Fruit fly (Drosophila melanogaster): ENCODE data around the gene LManII.

LManII gene

DNA sequence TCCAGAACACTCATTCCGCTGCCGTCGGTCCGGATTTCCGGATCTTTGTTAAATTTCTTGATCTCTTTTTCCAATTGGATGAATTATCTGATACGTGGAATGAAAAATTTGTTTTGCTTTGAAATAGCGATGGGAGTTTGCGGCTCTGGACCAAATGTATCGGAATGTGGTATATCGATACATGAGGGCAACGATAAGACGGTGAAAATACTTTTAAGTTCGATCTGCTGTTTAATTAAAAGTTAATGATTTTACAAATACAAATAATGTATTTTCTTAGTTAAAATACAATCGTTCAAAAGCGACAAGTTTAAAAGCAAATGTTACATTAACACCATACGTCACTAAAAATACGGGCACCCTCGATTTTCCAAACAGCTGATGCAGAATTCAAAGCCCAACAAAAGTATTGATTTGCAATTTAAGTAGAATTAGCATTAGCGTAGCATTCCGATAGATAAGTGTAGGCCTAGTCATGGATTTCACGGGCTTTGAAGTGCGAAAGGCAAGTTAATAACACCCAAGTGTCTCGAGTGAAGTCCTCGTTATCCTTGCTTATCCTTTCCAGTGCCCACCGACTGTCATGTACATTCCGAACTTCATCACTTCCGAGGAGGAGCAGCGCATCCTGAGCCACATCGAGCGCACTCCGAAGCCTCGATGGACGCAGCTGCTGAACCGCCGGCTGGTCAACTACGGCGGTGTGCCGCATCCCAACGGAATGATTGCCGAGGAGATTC, 31.2 kb downstream of the LManII start, which contains the start of the genes Cog4 and CG6144 (continued):
- peak; percentile 68 for TF ChIP-seq inv (GFP tag; IDR thresholded peaks at IDR 0.05; ENCODE audit: partially characterized antibody)
- TF ChIP-seq lmd (GFP tag; IDR thresholded peaks at IDR 0.05): no peak
- TF ChIP-seq Dip2 (GFP tag; IDR thresholded peaks at IDR 0.05): no peak
- 0 out of 2 replicates have a peak, but pooled peaks have one; percentile 17 for TF ChIP-seq al (GFP tag; IDR thresholded peaks at IDR 0.05)
- TF ChIP-seq phol (tag; optimal IDR thresholded peaks at IDR 0.05): peak; percentile 48
- no peak for TF ChIP-seq D19B (GFP tag; optimal IDR thresholded peaks at IDR 0.05)
- no peak for TF ChIP-seq Nf-YC (tag; optimal IDR thresholded peaks at IDR 0.05)
- TF ChIP-seq CG4328 (GFP tag; optimal IDR thresholded peaks at IDR 0.05): no peak
- peak; percentile 63 for TF ChIP-seq Med (GFP tag)
- no peak for TF ChIP-seq Bteb2 (GFP tag; optimal IDR thresholded peaks at IDR 0.05)
- no peak for TF ChIP-seq Trl (optimal IDR thresholded peaks at IDR 0.05)
- TF ChIP-seq Trl (GFP tag; optimal IDR thresholded peaks at IDR 0.05): peak; percentile 62
- TF ChIP-seq CG10147 (GFP tag; optimal IDR thresholded peaks at IDR 0.05): no peak
- TF ChIP-seq tll (GFP tag; optimal IDR thresholded peaks at IDR 0.05): peak in 1 of 2 experiments; percentile 78
- TF ChIP-seq CG8089 (GFP tag; optimal IDR thresholded peaks at IDR 0.05): no peak
- TF ChIP-seq CG7745 (tag; optimal IDR thresholded peaks at IDR 0.05): no peak
- no peak for TF ChIP-seq gcm (GFP tag; optimal IDR thresholded peaks at IDR 0.05)
- peak; percentile 31 for TF ChIP-seq MESR4 (GFP tag; optimal IDR thresholded peaks at IDR 0.05)
- TF ChIP-seq CG17912 (GFP tag; optimal IDR thresholded peaks at IDR 0.05): no peak
- TF ChIP-seq crc (GFP tag; optimal IDR thresholded peaks at IDR 0.05): no peak
- TF ChIP-seq CG8281 (tag; optimal IDR thresholded peaks at IDR 0.05): no peak
- no peak for TF ChIP-seq CG10321 (GFP tag; IDR thresholded peaks at IDR 0.05)
- no peak for TF ChIP-seq toy (GFP tag; IDR thresholded peaks at IDR 0.05)
- TF ChIP-seq az2 (GFP tag; optimal IDR thresholded peaks at IDR 0.05): peak; percentile 9
- no peak for TF ChIP-seq CG8359 (GFP tag; optimal IDR thresholded peaks at IDR 0.05; ENCODE audit: borderline replicate concordance)
- no peak for TF ChIP-seq CG18619 (GFP tag; optimal IDR thresholded peaks at IDR 0.05)
- TF ChIP-seq HHEX (GFP tag; optimal IDR thresholded peaks at IDR 0.05): no peak
- no peak for TF ChIP-seq Jarid2 (GFP tag; optimal IDR thresholded peaks at IDR 0.05)
- TF ChIP-seq CG2678 (tag; optimal IDR thresholded peaks at IDR 0.05): no peak
- peak; percentile 56 for TF ChIP-seq CG15514 (GFP tag; optimal IDR thresholded peaks at IDR 0.05)
- TF ChIP-seq Dp (GFP tag; optimal IDR thresholded peaks at IDR 0.05): peak; percentile 45
- no peak for TF ChIP-seq CG4360 (GFP tag; IDR thresholded peaks at IDR 0.05)
- peak; percentile 33 for TF ChIP-seq Side (GFP tag; optimal IDR thresholded peaks at IDR 0.05)
- peak; percentile 71 for TF ChIP-seq CG16813 (GFP tag; IDR thresholded peaks at IDR 0.05; ENCODE audit: partially characterized antibody)
- TF ChIP-seq CG10267 (tag; optimal IDR thresholded peaks at IDR 0.05): peak; percentile 54
- no peak for TF ChIP-seq hth (optimal IDR thresholded peaks at IDR 0.05)
- no peak for TF ChIP-seq pfk (GFP tag; optimal IDR thresholded peaks at IDR 0.05)
- no peak for TF ChIP-seq Nf-YB (GFP tag; optimal IDR thresholded peaks at IDR 0.05)
- no peak for TF ChIP-seq exex (tag; optimal IDR thresholded peaks at IDR 0.05)
- TF ChIP-seq CG13775 (GFP tag; optimal IDR thresholded peaks at IDR 0.05): peak; percentile 11
- no peak for TF ChIP-seq Stat92E (GFP tag; optimal IDR thresholded peaks at IDR 0.05)
- TF ChIP-seq CG1792 (GFP tag; optimal IDR thresholded peaks at IDR 0.05): no peak
- no peak for TF ChIP-seq HmgD (GFP tag; optimal IDR thresholded peaks at IDR 0.05)
- TF ChIP-seq CG3847 (GFP tag; IDR thresholded peaks at IDR 0.05): no peak
- TF ChIP-seq CG15269 (tag; optimal IDR thresholded peaks at IDR 0.05): no peak
- TF ChIP-seq slbo (GFP tag; IDR thresholded peaks at IDR 0.05): peak; percentile 51; the same call in 1 of the 2 replicates
- no peak for TF ChIP-seq sens-2 (GFP tag; IDR thresholded peaks at IDR 0.05)
- TF ChIP-seq Optix (GFP tag; IDR thresholded peaks at IDR 0.05): no peak
- TF ChIP-seq CG18476 (GFP tag; optimal IDR thresholded peaks at IDR 0.05): peak; percentile 0

All from whole organism, embryonic.